Worm (Caenorhabditis elegans) whole organism, late embryonic: ENCODE data around the gene F18C5.9.

Experiments
- K02D7.2 ChIP-seq: sonication (generic microtip); optimal IDR thresholded peaks from 2 replicates; lab custom pipeline; 2017; ENCODE audit warnings: mild to moderate bottlenecking, missing genetic modification characterization, missing compliant biosample characterization
- K09A11.1 ChIP-seq: sonication (generic microtip); optimal IDR thresholded peaks from 2 replicates; lab custom pipeline; 2017; ENCODE audit warnings: antibody characterized with exemption, mild to moderate bottlenecking, missing genetic modification characterization, missing compliant biosample characterization; ENCODE audit not compliant: insufficient read depth
- T23F11.4 ChIP-seq: fragments of 200-800 bp; sonication (Bioruptor generic); optimal IDR thresholded peaks from 2 replicates; lab custom pipeline; 2018; ENCODE audit warnings: mild to moderate bottlenecking, missing genetic modification characterization, missing compliant biosample characterization
- Y22D7AL.16 ChIP-seq: sonication (generic microtip); optimal IDR thresholded peaks from 2 replicates; lab custom pipeline; 2016; ENCODE audit warnings: missing genetic modification characterization, missing compliant biosample characterization
- ama-1 ChIP-seq: fragments of 150-350 bp; optimal IDR thresholded peaks from 2 replicates; lab custom pipeline; 2014
- ceh-14 ChIP-seq: sonication (generic microtip); optimal IDR thresholded peaks from 2 replicates; lab custom pipeline; 2016; ENCODE audit warnings: missing genotype, missing genetic modification characterization, missing compliant biosample characterization
- ceh-18 ChIP-seq: sonication (generic microtip); optimal IDR thresholded peaks from 2 replicates; lab custom pipeline; 2016; ENCODE audit warnings: missing genetic modification characterization, missing compliant biosample characterization
- ceh-19 ChIP-seq: fragments of 200-800 bp; sonication (Bioruptor generic); optimal IDR thresholded peaks from 2 replicates; lab custom pipeline; 2018; ENCODE audit warnings: mild to moderate bottlenecking, missing genetic modification characterization, missing compliant biosample characterization
- ceh-2 ChIP-seq: sonication (generic microtip); optimal IDR thresholded peaks from 2 replicates; lab custom pipeline; 2016; ENCODE audit warnings: missing genotype, missing genetic modification characterization, missing compliant biosample characterization
- ceh-22 ChIP-seq: sonication (generic microtip); optimal IDR thresholded peaks from 2 replicates; lab custom pipeline; 2017; ENCODE audit warnings: missing biosample characterization, missing genetic modification characterization
- ceh-24 ChIP-seq: sonication (generic microtip); optimal IDR thresholded peaks from 2 replicates; lab custom pipeline; 2016; ENCODE audit warnings: mild to moderate bottlenecking, missing genetic modification characterization, missing compliant biosample characterization
- ceh-31 ChIP-seq: sonication (generic microtip); optimal IDR thresholded peaks from 2 replicates; lab custom pipeline; 2016; ENCODE audit warnings: missing genetic modification characterization, missing compliant biosample characterization
- ceh-48 ChIP-seq: sonication (generic microtip); optimal IDR thresholded peaks from 2 replicates; lab custom pipeline; 2016; ENCODE audit warnings: missing genetic modification characterization, inconsistent platforms, missing compliant biosample characterization
- ceh-6 ChIP-seq: fragments of 200-800 bp; sonication (Bioruptor generic); optimal IDR thresholded peaks from 2 replicates; lab custom pipeline; 2018; ENCODE audit warnings: mild to moderate bottlenecking, missing genetic modification characterization, missing compliant biosample characterization
- che-1 ChIP-seq: sonication (generic microtip); optimal IDR thresholded peaks from 2 replicates; lab custom pipeline; 2016; ENCODE audit warnings: mild to moderate bottlenecking, missing genetic modification characterization, missing compliant biosample characterization
- elt-2 ChIP-seq: sonication (generic microtip); optimal IDR thresholded peaks from 2 replicates; lab custom pipeline; 2016; ENCODE audit warnings: missing genetic modification reagents, missing genetic modification characterization, missing compliant biosample characterization
- fax-1 ChIP-seq: sonication (generic microtip); optimal IDR thresholded peaks from 2 replicates; lab custom pipeline; 2016; ENCODE audit warnings: missing genotype, missing genetic modification characterization, missing compliant biosample characterization
- hlh-30 ChIP-seq: sonication (generic microtip); optimal IDR thresholded peaks from 2 replicates; lab custom pipeline; 2017; ENCODE audit warnings: antibody characterized with exemption, missing genetic modification characterization, missing compliant biosample characterization; ENCODE audit not compliant: insufficient read depth
- hlh-6 ChIP-seq: sonication (generic microtip); optimal IDR thresholded peaks from 2 replicates; lab custom pipeline; 2016; ENCODE audit warnings: missing genotype, missing genetic modification characterization, missing compliant biosample characterization
- lin-11 ChIP-seq: fragments of 200-800 bp; sonication (Bioruptor generic); optimal IDR thresholded peaks from 2 replicates; lab custom pipeline; 2018; ENCODE audit warnings: mild to moderate bottlenecking, missing genetic modification characterization, missing compliant biosample characterization
- nfya-1 ChIP-seq: sonication (generic microtip); optimal IDR thresholded peaks from 2 replicates; lab custom pipeline; 2017; ENCODE audit warnings: missing genetic modification characterization, mild to moderate bottlenecking, missing compliant biosample characterization, antibody characterized with exemption, moderate library complexity
- nhr-232 ChIP-seq: sonication (generic microtip); optimal IDR thresholded peaks from 2 replicates; lab custom pipeline; 2016; ENCODE audit warnings: missing genetic modification characterization, missing compliant biosample characterization
- npax-4 ChIP-seq: sonication (generic microtip); optimal IDR thresholded peaks from 2 replicates; lab custom pipeline; 2016; ENCODE audit warnings: missing genetic modification characterization, missing compliant biosample characterization
- odd-2 ChIP-seq: sonication (generic microtip); optimal IDR thresholded peaks from 2 replicates; lab custom pipeline; 2017; ENCODE audit warnings: antibody characterized with exemption, mild to moderate bottlenecking, missing genetic modification characterization, missing compliant biosample characterization
- pat-9 ChIP-seq: fragments of 200-800 bp; sonication (Bioruptor generic); optimal IDR thresholded peaks from 2 replicates; lab custom pipeline; 2018; ENCODE audit warnings: mild to moderate bottlenecking, missing genetic modification characterization, moderate library complexity, missing compliant biosample characterization
- pha-2 ChIP-seq: sonication (generic microtip); optimal IDR thresholded peaks from 2 replicates; lab custom pipeline; 2017; ENCODE audit warnings: mild to moderate bottlenecking, missing genetic modification characterization, missing compliant biosample characterization
- ref-2 ChIP-seq: sonication (generic microtip); optimal IDR thresholded peaks from 2 replicates; lab custom pipeline; 2016; ENCODE audit warnings: missing genetic modification characterization, missing compliant biosample characterization
- rnt-1 ChIP-seq: sonication (generic microtip); optimal IDR thresholded peaks from 2 replicates; lab custom pipeline; 2016; ENCODE audit warnings: missing genetic modification characterization, missing compliant biosample characterization
- sdc-2 ChIP-seq: sonication (generic microtip); optimal IDR thresholded peaks from 2 replicates; lab custom pipeline; 2016; ENCODE audit warnings: missing genotype, missing genetic modification characterization, missing compliant biosample characterization
- sox-2 ChIP-seq: fragments of 200-800 bp; sonication (Bioruptor generic); IDR thresholded peaks from 2 replicates; pipeline ENCODE4 v1.3.6; 2022; ENCODE audit warnings: missing genetic modification reagents, missing genetic modification characterization, missing compliant biosample characterization
- sox-4 ChIP-seq: sonication (generic microtip); optimal IDR thresholded peaks from 2 replicates; lab custom pipeline; 2017; ENCODE audit warnings: mild to moderate bottlenecking, missing genetic modification characterization, inconsistent platforms, missing compliant biosample characterization
- syd-9 ChIP-seq: sonication (generic microtip); optimal IDR thresholded peaks from 2 replicates; lab custom pipeline; 2016; ENCODE audit warnings: mild to moderate bottlenecking, missing genetic modification characterization, moderate library complexity, missing compliant biosample characterization
- tbx-2 ChIP-seq: sonication (generic microtip); optimal IDR thresholded peaks from 2 replicates; lab custom pipeline; 2016; ENCODE audit warnings: missing genetic modification characterization, missing compliant biosample characterization
- ttx-3 ChIP-seq: sonication (generic microtip); optimal IDR thresholded peaks from 2 replicates; lab custom pipeline; 2016; ENCODE audit warnings: missing genetic modification reagents, missing genetic modification characterization, missing compliant biosample characterization
- unc-3 ChIP-seq, 2 experiments: fragments of 200-800 bp in 1 of 2; sonication (Bioruptor generic) in 1 of 2; sonication (generic microtip) in 1 of 2; conservative IDR thresholded peaks in 1 of 2; optimal IDR thresholded peaks in 1 of 2; 2 replicates each; pipeline versions ENCODE4 v1.3.6 to Lab custom; 2016 to 2022; ENCODE audit warnings: missing compliant biosample characterization in 2 of 2, missing genetic modification characterization in 2 of 2, missing genetic modification reagents in 1 of 2
- unc-42 ChIP-seq: sonication (generic microtip); optimal IDR thresholded peaks from 2 replicates; lab custom pipeline; 2016; ENCODE audit warnings: missing genotype, missing genetic modification characterization, missing compliant biosample characterization
- unc-55 ChIP-seq: sonication (generic microtip); optimal IDR thresholded peaks from 2 replicates; lab custom pipeline; 2017; ENCODE audit warnings: missing biosample characterization, missing genetic modification reagents, missing genetic modification characterization
- zip-5 ChIP-seq: sonication (generic microtip); optimal IDR thresholded peaks from 2 replicates; lab custom pipeline; 2016; ENCODE audit warnings: missing genetic modification characterization, missing compliant biosample characterization
- ztf-16 ChIP-seq: sonication (generic microtip); optimal IDR thresholded peaks from 2 replicates; lab custom pipeline; 2017; ENCODE audit warnings: missing genetic modification characterization, missing compliant biosample characterization

Gene F18C5.9

ce11 chrII:6560291-6560690, 6.6 kb upstream of the F18C5.9 start:
- no peak for TF ChIP-seq sox-4 (tag; lab: Kevin White, UChicago)
- no peak for TF ChIP-seq npax-4 (tag; lab: Kevin White, UChicago)
- no peak for TF ChIP-seq pat-9 (tag; lab: Kevin White, UChicago)
- no peak for TF ChIP-seq hlh-30 (tag; lab: Kevin White, UChicago)
- no peak for TF ChIP-seq ref-2 (tag; lab: Kevin White, UChicago)
- no peak for TF ChIP-seq zip-5 (tag; lab: Kevin White, UChicago)
- TF ChIP-seq unc-3 (GFP tag; conservative IDR thresholded peaks at IDR 0.05; lab: Robert Waterston, UW), result no peak
- no peak for TF ChIP-seq unc-3 (tag; optimal IDR thresholded peaks at IDR 0.05; lab: Kevin White, UChicago)
- no peak for TF ChIP-seq ttx-3 (tag; lab: Kevin White, UChicago)
- no peak for TF ChIP-seq K02D7.2 (tag; lab: Kevin White, UChicago)
- TF ChIP-seq nhr-232, result no peak
- TF ChIP-seq ceh-24 (tag; lab: Kevin White, UChicago), result no peak
- no peak for TF ChIP-seq unc-55 (GFP tag; lab: Kevin White, UChicago)
- TF ChIP-seq, all 69 proteins: peak for 0

ce11 chrII:6561300-6561699, 5.6 kb upstream of the F18C5.9 start, which contains the start of gene F18C5.10:
Gene F18C5.10 (minus strand): TSS chrII:6561444.
- no peak for TF ChIP-seq ceh-24 (tag; lab: Kevin White, UChicago)
- TF ChIP-seq ceh-18 (tag; lab: Kevin White, UChicago), result no peak
- TF ChIP-seq ama-1 (lab: Kevin White, UChicago), result no peak
- no peak for TF ChIP-seq T23F11.4 (GFP tag; lab: Kevin White, UChicago)
- TF ChIP-seq ceh-48 (tag; lab: Kevin White, UChicago), result no peak
- no peak for TF ChIP-seq ceh-6 (GFP tag; lab: Kevin White, UChicago)
- TF ChIP-seq hlh-6, result no peak
- no peak for TF ChIP-seq ceh-14 (tag; lab: Kevin White, UChicago)
- TF ChIP-seq hlh-30 (tag; lab: Kevin White, UChicago), result no peak
- no peak for TF ChIP-seq unc-55 (GFP tag; lab: Kevin White, UChicago)
- TF ChIP-seq nfya-1 (tag; lab: Kevin White, UChicago), result no peak
- no peak for TF ChIP-seq ceh-22 (tag; lab: Kevin White, UChicago)

- no peak for TF ChIP-seq elt-2 (tag; lab: Kevin White, UChicago)
- no peak for TF ChIP-seq ceh-48 (tag; lab: Kevin White, UChicago)
- TF ChIP-seq rnt-1 (tag; lab: Kevin White, UChicago), result no peak
- no peak for TF ChIP-seq hlh-6
- TF ChIP-seq K02D7.2 (tag; lab: Kevin White, UChicago), result no peak
- TF ChIP-seq ceh-19 (GFP tag; lab: Kevin White, UChicago), result no peak
- TF ChIP-seq pat-9 (tag; lab: Kevin White, UChicago), result no peak
- TF ChIP-seq Y22D7AL.16 (tag; lab: Kevin White, UChicago), result no peak
- no peak for TF ChIP-seq odd-2 (tag; lab: Kevin White, UChicago)
Observed at ce11 chrII:6562203-6562867, 4.6 kb upstream of the F18C5.9 start.

- TF ChIP-seq ref-2 (tag; lab: Kevin White, UChicago), result peak; percentile 27
- peak; percentile 8 for TF ChIP-seq ceh-14 (tag; lab: Kevin White, UChicago)
- no peak for TF ChIP-seq K09A11.1 (tag; lab: Kevin White, UChicago)
- peak; percentile 25 for TF ChIP-seq tbx-2 (tag; lab: Kevin White, UChicago)
- peak; percentile 55 for TF ChIP-seq unc-55 (GFP tag; lab: Kevin White, UChicago)
- TF ChIP-seq, all 69 proteins: peak for 4
Observed at ce11 chrII:6563238-6563637, 3.7 kb upstream of the F18C5.9 start.

DNA sequence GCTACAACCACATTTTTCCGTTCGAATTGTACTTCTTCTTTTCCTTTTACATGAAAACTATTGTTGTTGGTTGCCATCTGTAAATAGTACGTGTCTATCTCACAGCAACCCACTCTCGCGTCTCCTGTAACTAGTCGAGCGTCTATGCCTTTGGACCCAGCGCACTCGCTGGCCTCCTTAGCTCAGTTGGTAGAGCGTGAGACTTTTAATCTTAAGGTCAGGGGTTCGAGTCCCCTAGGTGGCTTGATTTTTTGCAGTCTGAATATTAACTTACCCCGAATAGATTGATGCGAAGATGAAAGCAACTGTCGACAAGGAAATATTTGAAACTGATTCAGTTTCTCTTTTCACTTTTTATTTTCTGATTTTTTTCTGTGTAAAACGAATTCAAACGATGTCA, 1.9 kb upstream of the F18C5.9 start, which contains the start of gene mpz-3:
TSS of gene mpz-3 (minus strand) at position 320 of the 400 bp plus-strand sequence.
- peak; percentile 38 for TF ChIP-seq pat-9 (tag; lab: Kevin White, UChicago)
- TF ChIP-seq che-1 (tag; lab: Kevin White, UChicago), result peak; percentile 20
- TF ChIP-seq tbx-2 (tag; lab: Kevin White, UChicago), result peak; percentile 39
- no peak for TF ChIP-seq T23F11.4 (GFP tag; lab: Kevin White, UChicago)
- peak; percentile 10 for TF ChIP-seq K02D7.2 (tag; lab: Kevin White, UChicago)
- peak; percentile 2 for TF ChIP-seq syd-9
- peak; percentile 39 for TF ChIP-seq lin-11 (tag; lab: Kevin White, UChicago)
- TF ChIP-seq nfya-1 (tag; lab: Kevin White, UChicago), result no peak
- TF ChIP-seq pha-2 (tag; lab: Kevin White, UChicago), result no peak
- peak; percentile 23 for TF ChIP-seq fax-1 (tag; lab: Kevin White, UChicago)
- peak; percentile 23 for TF ChIP-seq ceh-31 (tag; lab: Kevin White, UChicago)
- TF ChIP-seq sox-2, result peak; percentile 27; the same call in 1 of the 2 replicates
- TF ChIP-seq unc-42 (tag; lab: Kevin White, UChicago), result no peak
- no peak for TF ChIP-seq zip-5 (tag; lab: Kevin White, UChicago)
- TF ChIP-seq unc-55 (GFP tag; lab: Kevin White, UChicago), result no peak
- TF ChIP-seq ztf-16 (tag; lab: Kevin White, UChicago), result peak; percentile 20
- TF ChIP-seq ttx-3 (tag; lab: Kevin White, UChicago), result peak; percentile 55
- TF ChIP-seq odd-2 (tag; lab: Kevin White, UChicago), result no peak
- peak; percentile 16 for TF ChIP-seq npax-4 (tag; lab: Kevin White, UChicago)
- no peak for TF ChIP-seq sdc-2
- TF ChIP-seq nhr-232, result peak; percentile 49
- TF ChIP-seq ceh-2 (tag; lab: Kevin White, UChicago), result peak; percentile 2
